Fruit fly (Drosophila melanogaster): ENCODE data around the gene CG16952.

Gene CG16952

DNA sequence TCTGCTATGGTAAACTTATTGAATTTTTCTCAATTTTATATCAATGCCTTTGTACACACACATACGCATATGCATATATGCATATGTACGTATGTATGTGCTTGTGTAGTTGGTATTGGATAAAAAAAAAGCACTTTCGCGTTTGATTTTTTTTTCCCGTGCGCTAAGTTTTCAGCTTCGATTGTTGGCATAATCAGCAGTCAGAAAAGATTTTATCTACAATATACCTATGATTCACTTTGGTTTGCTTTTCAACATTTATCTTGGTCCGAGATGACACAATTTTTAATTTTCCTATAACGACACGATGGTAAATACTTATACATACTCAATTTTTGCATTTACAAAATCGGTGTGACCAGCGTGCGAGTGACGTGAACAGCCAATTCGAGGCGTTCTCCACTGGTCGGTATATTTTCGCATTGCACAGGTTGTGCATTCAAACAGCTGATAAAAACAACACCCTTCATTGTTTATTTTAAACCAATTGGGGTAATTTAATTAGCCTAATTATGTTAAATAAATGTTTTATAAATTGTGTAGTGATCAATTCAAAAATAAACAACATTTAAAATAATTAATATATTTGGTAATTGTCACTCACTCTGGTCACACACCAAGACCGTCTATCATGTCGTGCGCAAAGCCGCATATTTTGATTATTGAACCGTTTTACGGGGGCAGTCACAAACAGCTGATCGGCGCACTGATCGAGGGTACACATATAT is 17.0 kb upstream of the CG16952 start, which contains the start of the genes UBL3 and CG15914 (continued):
- no peak for TF ChIP-seq lov (optimal IDR thresholded peaks at IDR 0.05)
- TF ChIP-seq lov (GFP tag; IDR thresholded peaks at IDR 0.05) = no peak
- TF ChIP-seq emc (GFP tag; optimal IDR thresholded peaks at IDR 0.05) = no peak
- no peak for TF ChIP-seq maf-S (GFP tag; optimal IDR thresholded peaks at IDR 0.05)
- peak; percentile 9 for TF ChIP-seq zen (tag; optimal IDR thresholded peaks at IDR 0.05)
- no peak for TF ChIP-seq da (GFP tag; optimal IDR thresholded peaks at IDR 0.05)
- TF ChIP-seq CG2889 (GFP tag; IDR thresholded peaks at IDR 0.05) = no peak
- no peak for TF ChIP-seq Hr39 (optimal IDR thresholded peaks at IDR 0.05)
- no peak for TF ChIP-seq CG5245 (GFP tag; optimal IDR thresholded peaks at IDR 0.05)
- TF ChIP-seq bigmax (GFP tag; optimal IDR thresholded peaks at IDR 0.05) = no peak
- no peak for TF ChIP-seq CG1529 (GFP tag; optimal IDR thresholded peaks at IDR 0.05)
- TF ChIP-seq usp (GFP tag; optimal IDR thresholded peaks at IDR 0.05) = no peak
- no peak for TF ChIP-seq Kr (GFP tag; optimal IDR thresholded peaks at IDR 0.05)
- TF ChIP-seq CG14965 (GFP tag; optimal IDR thresholded peaks at IDR 0.05; ENCODE audit: borderline replicate concordance) = no peak
- TF ChIP-seq dmrt99B (tag; optimal IDR thresholded peaks at IDR 0.05) = no peak
- no peak for TF ChIP-seq CG11093 (GFP tag; IDR thresholded peaks at IDR 0.05)
- no peak for TF ChIP-seq CG13775 (GFP tag; optimal IDR thresholded peaks at IDR 0.05)
- no peak for TF ChIP-seq HLHmδ (GFP tag; optimal IDR thresholded peaks at IDR 0.05)
- no peak for TF ChIP-seq CG2199 (GFP tag; IDR thresholded peaks at IDR 0.05)
- TF ChIP-seq ssp (GFP tag; IDR thresholded peaks at IDR 0.05) = no peak
- no peak for TF ChIP-seq Eip74EF (GFP tag; optimal IDR thresholded peaks at IDR 0.05)
- no peak for TF ChIP-seq CG10366 (GFP tag; IDR thresholded peaks at IDR 0.05)
- no peak for TF ChIP-seq prd (optimal IDR thresholded peaks at IDR 0.05)
- TF ChIP-seq prd (GFP tag; IDR thresholded peaks at IDR 0.05) = no peak
- TF ChIP-seq caup (GFP tag; optimal IDR thresholded peaks at IDR 0.05; ENCODE audit: severe bottlenecking) = no peak
- TF ChIP-seq CG8944 (GFP tag; optimal IDR thresholded peaks at IDR 0.05) = no peak
- TF ChIP-seq fru (optimal IDR thresholded peaks at IDR 0.05) = no peak
- TF ChIP-seq H2.0 (GFP tag; IDR thresholded peaks at IDR 0.05) = no peak
- no peak for TF ChIP-seq CG31388 (GFP tag; optimal IDR thresholded peaks at IDR 0.05)
- TF ChIP-seq tio (GFP tag; optimal IDR thresholded peaks at IDR 0.05) = no peak
- TF ChIP-seq mld (GFP tag; IDR thresholded peaks at IDR 0.05; ENCODE audit: partially characterized antibody) = no peak
- no peak for TF ChIP-seq ems (GFP tag; optimal IDR thresholded peaks at IDR 0.05)
- no peak for TF ChIP-seq Ets65A (GFP tag)
- TF ChIP-seq crp (GFP tag; optimal IDR thresholded peaks at IDR 0.05) = peak; percentile 44 to 89
- TF ChIP-seq CG13894 (tag; optimal IDR thresholded peaks at IDR 0.05) = no peak
- no peak for TF ChIP-seq CG3847 (GFP tag; IDR thresholded peaks at IDR 0.05)
- no peak for TF ChIP-seq CG4730 (GFP tag; IDR thresholded peaks at IDR 0.05)
- no peak for TF ChIP-seq Ravus (GFP tag; IDR thresholded peaks at IDR 0.05)
- no peak for TF ChIP-seq CG10431 (GFP tag; optimal IDR thresholded peaks at IDR 0.05)
- TF ChIP-seq Vsx1 (GFP tag; optimal IDR thresholded peaks at IDR 0.05) = peak; percentile 12
- no peak for TF ChIP-seq repo (GFP tag; optimal IDR thresholded peaks at IDR 0.05)
- no peak for TF ChIP-seq CG17912 (GFP tag; optimal IDR thresholded peaks at IDR 0.05)
- TF ChIP-seq Camta (GFP tag; optimal IDR thresholded peaks at IDR 0.05) = no peak
- TF ChIP-seq fd3F (GFP tag; optimal IDR thresholded peaks at IDR 0.05) = no peak
- no peak for TF ChIP-seq CG7786 (GFP tag; optimal IDR thresholded peaks at IDR 0.05)
- no peak for TF ChIP-seq hth (optimal IDR thresholded peaks at IDR 0.05)
- no peak for TF ChIP-seq sob (GFP tag; IDR thresholded peaks at IDR 0.05)
- no peak for TF ChIP-seq bbx (GFP tag; IDR thresholded peaks at IDR 0.05; ENCODE audit: partially characterized antibody)
- TF ChIP-seq dpn (GFP tag; optimal IDR thresholded peaks at IDR 0.05) = no peak
- no peak for TF ChIP-seq fd102C (GFP tag; optimal IDR thresholded peaks at IDR 0.05)
- TF ChIP-seq Ssrp (tag; optimal IDR thresholded peaks at IDR 0.05) = no peak
- TF ChIP-seq CG18476 (GFP tag; optimal IDR thresholded peaks at IDR 0.05) = no peak

All from whole organism, embryonic.